Fruit fly (Drosophila melanogaster) whole organism, pupa: ENCODE results near the gene CG2120.
A peak's percentile ranks its signal among the peaks of the same experiment; 100 is the strongest.

ENCODE experiments used
- CG10348 ChIP-seq: fragments of 200-800 bp; sonication (Bioruptor generic); IDR thresholded peaks from 2 replicates; pipeline ENCODE4 v1.3.6; 2022; ENCODE audit warnings: missing biosample characterization, missing genetic modification characterization
- CG12605 ChIP-seq: fragments of 200-800 bp; sonication (Bioruptor generic); IDR thresholded peaks from 2 replicates; pipeline ENCODE4 v1.3.6; 2022; ENCODE audit warnings: missing biosample characterization, missing genetic modification characterization
- CG13204 ChIP-seq: fragments of 200-800 bp; sonication (Bioruptor generic); optimal IDR thresholded peaks from 2 replicates; lab custom pipeline; 2018; ENCODE audit warnings: missing biosample characterization, mild to moderate bottlenecking, missing genetic modification characterization, moderate library complexity
- CG14655 ChIP-seq: fragments of 200-800 bp; sonication (Bioruptor generic); optimal IDR thresholded peaks from 3 replicates; lab custom pipeline; 2017; ENCODE audit warnings: mild to moderate bottlenecking, missing biosample characterization, missing genetic modification reagents, missing genetic modification characterization
- CG15710 ChIP-seq: fragments of 200-800 bp; sonication (Bioruptor generic); optimal IDR thresholded peaks from 2 replicates; lab custom pipeline; 2018; ENCODE audit warnings: missing biosample characterization, mild to moderate bottlenecking, missing genetic modification characterization, moderate library complexity
- CG17806 ChIP-seq: fragments of 200-800 bp; sonication (Bioruptor generic); optimal IDR thresholded peaks from 2 replicates; lab custom pipeline; 2018; ENCODE audit warnings: missing biosample characterization, mild to moderate bottlenecking, missing genetic modification characterization, moderate library complexity
- CG32121 ChIP-seq: fragments of 200-800 bp; sonication (Bioruptor generic); IDR thresholded peaks from 2 replicates; pipeline ENCODE4 v1.3.6; 2022; ENCODE audit warnings: missing biosample characterization, missing genetic modification characterization
- CG34367 ChIP-seq: fragments of 200-800 bp; sonication (Bioruptor generic); optimal IDR thresholded peaks from 2 replicates; lab custom pipeline; 2018; ENCODE audit warnings: missing biosample characterization, mild to moderate bottlenecking, missing genetic modification characterization
- CG4496 ChIP-seq: fragments of 200-800 bp; sonication (Bioruptor generic); IDR thresholded peaks from 3 replicates; pipeline ENCODE4 v1.3.6; 2022; ENCODE audit warnings: missing biosample characterization, missing genetic modification characterization
- CG8159 ChIP-seq: fragments of 200-800 bp; sonication (Bioruptor generic); optimal IDR thresholded peaks from 3 replicates; lab custom pipeline; 2018; ENCODE audit warnings: missing biosample characterization, mild to moderate bottlenecking, missing genetic modification characterization, moderate library complexity
- CG8301 ChIP-seq: fragments of 200-800 bp; sonication (Bioruptor generic); optimal IDR thresholded peaks from 2 replicates; lab custom pipeline; 2018; ENCODE audit warnings: missing biosample characterization, mild to moderate bottlenecking, missing genetic modification characterization
- CG9948 ChIP-seq: fragments of 200-800 bp; sonication (Bioruptor generic); optimal IDR thresholded peaks from 2 replicates; lab custom pipeline; 2018; ENCODE audit warnings: missing biosample characterization, mild to moderate bottlenecking, missing genetic modification characterization, moderate library complexity
- D1 ChIP-seq: fragments of 200-800 bp; sonication (Bioruptor generic); optimal IDR thresholded peaks from 2 replicates; lab custom pipeline; 2018; ENCODE audit warnings: missing biosample characterization, mild to moderate bottlenecking, missing genetic modification characterization, moderate library complexity
- EcR ChIP-seq: fragments of 200-800 bp; sonication (Bioruptor generic); optimal IDR thresholded peaks from 3 replicates; lab custom pipeline; 2019; ENCODE audit warnings: missing biosample characterization, missing genetic modification characterization, mild to moderate bottlenecking, moderate library complexity, missing genetic modification reagents
- Ets98B ChIP-seq: fragments of 200-800 bp; sonication (Bioruptor generic); IDR thresholded peaks from 2 replicates; pipeline ENCODE4 v1.3.6; 2022; ENCODE audit warnings: missing biosample characterization, missing genetic modification characterization
- Pif1A ChIP-seq: fragments of 200-800 bp; sonication (Bioruptor generic); optimal IDR thresholded peaks from 3 replicates; lab custom pipeline; 2016; ENCODE audit warnings: missing biosample characterization, missing genetic modification characterization
- Pif1B ChIP-seq: fragments of 200-800 bp; sonication (Bioruptor generic); optimal IDR thresholded peaks from 3 replicates; lab custom pipeline; 2016; ENCODE audit warnings: missing biosample characterization, missing genetic modification characterization
- Snoo ChIP-seq: fragments of 200-800 bp; sonication (Bioruptor generic); optimal IDR thresholded peaks from 3 replicates; lab custom pipeline; 2017; ENCODE audit warnings: missing biosample characterization, mild to moderate bottlenecking, missing genetic modification characterization, inconsistent platforms
- fd96Ca ChIP-seq: fragments of 200-800 bp; sonication (Bioruptor generic); IDR thresholded peaks from 3 replicates; pipeline ENCODE4 v1.3.6; 2022; ENCODE audit warnings: missing biosample characterization, missing genetic modification characterization
- gl ChIP-seq: fragments of 200-800 bp; sonication (Bioruptor generic); optimal IDR thresholded peaks from 2 replicates; lab custom pipeline; 2018; ENCODE audit warnings: missing biosample characterization, mild to moderate bottlenecking, missing genetic modification characterization
- rn ChIP-seq: fragments of 200-800 bp; sonication (Bioruptor generic); IDR thresholded peaks from 2 replicates; pipeline ENCODE4 v1.3.6; 2022; ENCODE audit warnings: missing biosample characterization, missing genetic modification characterization

Gene CG2120

dm6 chrX:8122834-8123233 is 12.8 kb upstream of the CG2120 start:
- peak; percentile 49 for TF ChIP-seq Pif1B (GFP tag; lab: Kevin White, UChicago)
- TF ChIP-seq CG34367, result peak; percentile 21
- TF ChIP-seq CG9948 (tag; lab: Kevin White, UChicago), result peak; percentile 38
- peak; percentile 50 for TF ChIP-seq CG8159 (tag; lab: Kevin White, UChicago)
- TF ChIP-seq gl, result no peak
- TF ChIP-seq CG14655 (GFP tag; lab: Kevin White, UChicago), result peak; percentile 66
- 0 out of 2 replicates have a peak, but pooled peaks have one; percentile 40 for TF ChIP-seq Ets98B
- TF ChIP-seq CG13204 (GFP tag; lab: Kevin White, UChicago), result no peak
- TF ChIP-seq EcR (GFP tag; lab: Kevin White, UChicago), result no peak
- TF ChIP-seq fd96Ca (GFP tag; lab: Robert Waterston, UW), result peak; percentile 57; the same call in 2 of the 3 replicates
- peak; percentile 62 for TF ChIP-seq CG32121 (GFP tag; lab: Robert Waterston, UW)
- peak; percentile 38 for TF ChIP-seq Pif1A (GFP tag; lab: Kevin White, UChicago)
- no peak for TF ChIP-seq CG10348 (GFP tag; lab: Robert Waterston, UW)
- peak; percentile 33 for TF ChIP-seq CG17806 (tag; lab: Kevin White, UChicago)
- no peak for TF ChIP-seq rn (GFP tag; lab: Robert Waterston, UW)
- TF ChIP-seq CG12605 (GFP tag; lab: Robert Waterston, UW), result peak; percentile 18
- TF ChIP-seq CG8301, result peak; percentile 65
- TF ChIP-seq CG4496 (GFP tag; lab: Robert Waterston, UW), result peak; percentile 60; the same call in 1 of the 3 replicates
- no peak for TF ChIP-seq D1 (tag; lab: Kevin White, UChicago)
- peak; percentile 38 for TF ChIP-seq CG15710 (tag; lab: Kevin White, UChicago)
- TF ChIP-seq Snoo (tag; lab: Kevin White, UChicago), result no peak

dm6 chrX:8125224-8125649 is 10.4 kb upstream of the CG2120 start:
- TF ChIP-seq Pif1A (GFP tag; lab: Kevin White, UChicago) (no peak), rn (GFP tag; lab: Robert Waterston, UW) (0 out of 2 replicates have a peak, but pooled peaks have one; percentile 15), CG8301 (peak; percentile 8), Ets98B (0 out of 2 replicates have a peak, but pooled peaks have one; percentile 13), CG14655 (GFP tag; lab: Kevin White, UChicago) (peak; percentile 45), D1 (tag; lab: Kevin White, UChicago) (no peak), CG34367 (no peak), CG15710 (tag; lab: Kevin White, UChicago) (no peak), EcR (GFP tag; lab: Kevin White, UChicago) (no peak), CG12605 (GFP tag; lab: Robert Waterston, UW) (no peak), Snoo (tag; lab: Kevin White, UChicago) (no peak), CG17806 (tag; lab: Kevin White, UChicago) (no peak), CG4496 (GFP tag; lab: Robert Waterston, UW) (0 out of 3 replicates have a peak, but pooled peaks have one; percentile 37), gl (no peak), fd96Ca (GFP tag; lab: Robert Waterston, UW) (no peak), CG8159 (tag; lab: Kevin White, UChicago) (no peak), CG32121 (GFP tag; lab: Robert Waterston, UW) (peak; percentile 24; the same call in 1 of the 2 replicates), Pif1B (GFP tag; lab: Kevin White, UChicago) (no peak), CG10348 (GFP tag; lab: Robert Waterston, UW) (no peak)

DNA sequence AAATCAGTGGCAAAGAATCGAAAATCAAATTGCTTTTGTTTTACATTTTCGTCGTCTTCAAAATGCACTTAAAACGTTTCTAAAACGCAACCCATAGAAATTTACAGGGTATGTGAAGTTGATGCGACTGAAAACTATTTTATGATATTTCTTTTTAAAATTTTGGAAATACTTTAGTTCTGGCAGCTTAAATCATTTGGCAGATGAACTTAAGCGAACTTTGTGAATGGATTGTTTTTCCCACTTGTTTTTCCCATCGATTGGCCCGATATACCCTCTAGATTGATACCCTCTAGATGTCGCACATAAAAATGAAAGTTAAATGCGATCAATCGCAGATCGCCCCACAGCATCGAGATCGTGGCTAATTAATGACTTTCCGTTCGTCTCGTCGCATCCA is 9.5 kb upstream of the CG2120 start:
- peak; percentile 28 for TF ChIP-seq CG8301
- peak; percentile 30 for TF ChIP-seq Ets98B
- TF ChIP-seq Pif1B (GFP tag; lab: Kevin White, UChicago), result no peak
- peak; percentile 42; the same call in 1 of the 3 replicates for TF ChIP-seq fd96Ca (GFP tag; lab: Robert Waterston, UW)

- TF ChIP-seq D1 (tag; lab: Kevin White, UChicago), result no peak
- TF ChIP-seq CG12605 (GFP tag; lab: Robert Waterston, UW), result no peak
- TF ChIP-seq CG4496 (GFP tag; lab: Robert Waterston, UW), result no peak
- no peak for TF ChIP-seq CG32121 (GFP tag; lab: Robert Waterston, UW)
- TF ChIP-seq fd96Ca (GFP tag; lab: Robert Waterston, UW), result no peak
- no peak for TF ChIP-seq CG17806 (tag; lab: Kevin White, UChicago)
- no peak for TF ChIP-seq CG13204 (GFP tag; lab: Kevin White, UChicago)
- TF ChIP-seq gl, result no peak
- no peak for TF ChIP-seq CG14655 (GFP tag; lab: Kevin White, UChicago)
- no peak for TF ChIP-seq CG8159 (tag; lab: Kevin White, UChicago)
- TF ChIP-seq Pif1A (GFP tag; lab: Kevin White, UChicago), result no peak
- TF ChIP-seq CG15710 (tag; lab: Kevin White, UChicago), result no peak
- TF ChIP-seq CG34367, result no peak
- TF ChIP-seq CG9948 (tag; lab: Kevin White, UChicago), result no peak
- no peak for TF ChIP-seq CG10348 (GFP tag; lab: Robert Waterston, UW)
Observed at dm6 chrX:8128133-8128532, 7.5 kb upstream of the CG2120 start.

DNA sequence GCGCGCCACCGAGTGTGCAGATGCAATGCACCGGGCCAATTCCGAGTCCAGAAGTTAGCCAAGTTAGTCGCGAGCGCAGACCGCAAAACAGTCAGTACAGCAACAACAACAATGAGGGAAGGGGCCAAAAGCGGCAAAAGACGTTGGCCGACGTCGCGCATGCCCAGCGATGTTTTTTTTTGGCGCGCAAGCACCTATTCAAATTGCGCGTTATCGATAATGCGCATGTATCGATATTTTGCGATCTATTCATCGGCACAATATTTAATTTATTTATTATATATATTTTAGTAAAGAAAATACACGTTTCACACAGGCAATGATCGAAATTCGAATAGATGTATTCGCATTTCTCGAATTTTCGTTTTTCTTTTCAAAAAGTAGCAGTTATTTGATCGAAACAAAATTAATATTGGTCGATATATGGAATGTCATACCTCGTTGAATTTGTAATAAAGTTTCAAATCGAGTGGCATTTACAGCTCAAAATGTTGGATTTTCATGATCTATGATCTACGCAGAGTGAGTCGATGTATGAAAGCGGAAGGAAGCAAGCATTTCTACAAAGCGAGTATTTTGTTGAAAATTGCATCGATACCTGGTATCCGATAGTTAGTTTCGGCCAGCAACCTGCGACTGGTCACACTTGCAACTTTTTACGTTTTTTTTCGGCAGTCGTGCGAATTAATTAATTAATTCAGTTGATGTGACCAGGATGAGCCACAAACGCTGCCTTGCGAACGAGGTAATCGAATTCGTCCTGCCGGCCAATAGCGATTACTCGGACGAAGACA is 6.2 kb upstream of the CG2120 start, which contains the start of gene CG2116:
CG2116 (plus strand) TSS at position 609 of the 794 bp plus-strand sequence.
- no peak for TF ChIP-seq fd96Ca (GFP tag; lab: Robert Waterston, UW)
- peak; percentile 47; the same call in 1 of the 3 replicates for TF ChIP-seq CG4496 (GFP tag; lab: Robert Waterston, UW)
- TF ChIP-seq, all 21 proteins: peak for 1
